Worm (Caenorhabditis elegans) whole organism, L1 larva: Measurements from ENCODE around the gene tomm-70.

Experiments used
- C04F5.9 ChIP-seq: sonication (generic microtip); optimal IDR thresholded peaks from 2 replicates; lab custom pipeline; 2016; ENCODE audit warnings: missing genetic modification characterization, missing compliant biosample characterization
- Y116A8C.19 ChIP-seq: sonication (generic microtip); optimal IDR thresholded peaks from 2 replicates; lab custom pipeline; 2016; ENCODE audit warnings: missing compliant biosample characterization, missing genetic modification characterization, borderline replicate concordance
- aha-1 ChIP-seq: fragments of 150-350 bp; optimal IDR thresholded peaks from 2 replicates; lab custom pipeline; 2014; ENCODE audit warnings: missing biosample characterization, missing genetic modification characterization
- blmp-1 ChIP-seq: fragments of 150-350 bp; optimal IDR thresholded peaks from 2 replicates; lab custom pipeline; 2014; ENCODE audit warnings: missing biosample characterization, missing genetic modification characterization
- ceh-63 ChIP-seq: fragments of 200-800 bp; sonication (Bioruptor generic); optimal IDR thresholded peaks from 2 replicates; lab custom pipeline; 2018; ENCODE audit warnings: mild to moderate bottlenecking, missing genetic modification characterization, missing compliant biosample characterization
- ceh-82 ChIP-seq, 3 experiments: fragments of 150-350 bp in 1 of 3; sonication (generic microtip) in 2 of 3; optimal IDR thresholded peaks; 2 replicates each; lab custom pipeline; 2014 to 2017; ENCODE audit warnings: missing biosample characterization in 3 of 3, missing genetic modification characterization in 3 of 3
- ceh-88 ChIP-seq: fragments of 200-800 bp; sonication (Bioruptor generic); IDR thresholded peaks from 2 replicates; pipeline ENCODE4 v1.3.6; 2022; ENCODE audit warnings: missing genetic modification characterization, missing compliant biosample characterization
- ceh-90 ChIP-seq: sonication (generic microtip); optimal IDR thresholded peaks from 2 replicates; lab custom pipeline; 2016; ENCODE audit warnings: missing genetic modification characterization, missing compliant biosample characterization
- ces-1 ChIP-seq: fragments of 150-350 bp; optimal IDR thresholded peaks from 2 replicates; lab custom pipeline; 2014; ENCODE audit warnings: missing biosample characterization, missing genetic modification reagents, missing genetic modification characterization
- dsc-1 ChIP-seq: sonication (generic microtip); optimal IDR thresholded peaks from 2 replicates; lab custom pipeline; 2016; ENCODE audit warnings: mild to moderate bottlenecking, missing genetic modification characterization, missing compliant biosample characterization
- elt-2 ChIP-seq: sonication (generic microtip); optimal IDR thresholded peaks from 2 replicates; lab custom pipeline; 2016; ENCODE audit warnings: missing genetic modification characterization, mild to moderate bottlenecking, inconsistent platforms, missing compliant biosample characterization, missing genetic modification reagents
- elt-3 ChIP-seq, 6 experiments: fragments of 150-350 bp in 1 of 6; sonication (generic microtip); optimal IDR thresholded peaks; 2 replicates each; lab custom pipeline; 2017 to 2018; ENCODE audit warnings: missing biosample characterization in 6 of 6, missing genetic modification characterization in 6 of 6, inconsistent platforms in 1 of 6
- ets-5 ChIP-seq: fragments of 200-800 bp; sonication (Bioruptor generic); IDR thresholded peaks from 2 replicates; pipeline ENCODE4 v1.3.6; 2022; ENCODE audit warnings: missing genetic modification characterization, missing compliant biosample characterization
- fos-1 ChIP-seq: fragments of 150-350 bp; optimal IDR thresholded peaks from 2 replicates; lab custom pipeline; 2014; ENCODE audit warnings: missing biosample characterization, missing genetic modification characterization
- hlh-17 ChIP-seq: fragments of 200-800 bp; sonication (Bioruptor generic); optimal IDR thresholded peaks from 2 replicates; lab custom pipeline; 2018; ENCODE audit warnings: missing genetic modification characterization, mild to moderate bottlenecking, missing compliant biosample characterization, moderate library complexity, borderline replicate concordance
- hlh-4 ChIP-seq: sonication (generic microtip); optimal IDR thresholded peaks from 2 replicates; lab custom pipeline; 2016; ENCODE audit warnings: mild to moderate bottlenecking, missing genetic modification characterization, missing compliant biosample characterization
- irx-1 ChIP-seq: sonication (generic microtip); optimal IDR thresholded peaks from 2 replicates; lab custom pipeline; 2016; ENCODE audit warnings: missing genetic modification characterization, missing compliant biosample characterization
- lin-13 ChIP-seq: fragments of 150-350 bp; optimal IDR thresholded peaks from 2 replicates; lab custom pipeline; 2014; ENCODE audit warnings: missing biosample characterization, missing genetic modification reagents, missing genetic modification characterization
- mab-9 ChIP-seq: fragments of 200-800 bp; sonication (Bioruptor generic); IDR thresholded peaks from 2 replicates; pipeline ENCODE4 v1.3.6; 2022; ENCODE audit warnings: missing genetic modification reagents, missing genetic modification characterization, missing compliant biosample characterization
- mdl-1 ChIP-seq, 2 experiments: fragments of 150-350 bp; optimal IDR thresholded peaks; 2 replicates each; lab custom pipeline; 2014 to 2017; ENCODE audit warnings: missing biosample characterization in 2 of 2, missing genetic modification characterization in 2 of 2, inconsistent platforms in 1 of 2
- nhr-47 ChIP-seq: sonication (generic microtip); optimal IDR thresholded peaks from 2 replicates; lab custom pipeline; 2016; ENCODE audit warnings: mild to moderate bottlenecking, missing genetic modification characterization, moderate library complexity, missing compliant biosample characterization
- nhr-71 ChIP-seq: sonication (generic microtip); optimal IDR thresholded peaks from 2 replicates; lab custom pipeline; 2016; ENCODE audit warnings: mild to moderate bottlenecking, missing genetic modification characterization, moderate library complexity, missing compliant biosample characterization
- nhr-84 ChIP-seq: sonication (generic microtip); optimal IDR thresholded peaks from 2 replicates; lab custom pipeline; 2017; ENCODE audit warnings: missing biosample characterization, missing genetic modification characterization
- nhr-85 ChIP-seq: sonication (generic microtip); peaks from one replicate; lab custom pipeline; 2016; ENCODE audit warnings: missing genetic modification characterization, inconsistent platforms, missing compliant biosample characterization
- nhr-90 ChIP-seq: sonication (generic microtip); optimal IDR thresholded peaks from 2 replicates; lab custom pipeline; 2016; ENCODE audit warnings: mild to moderate bottlenecking, missing genetic modification characterization, missing compliant biosample characterization; ENCODE audit not compliant: poor library complexity
- pag-3 ChIP-seq: sonication (generic microtip); optimal IDR thresholded peaks from 2 replicates; lab custom pipeline; 2017; ENCODE audit warnings: missing genetic modification characterization, mild to moderate bottlenecking, missing compliant biosample characterization, antibody characterized with exemption, borderline replicate concordance; ENCODE audit not compliant: insufficient read depth
- pax-3 ChIP-seq: fragments of 200-800 bp; sonication (Bioruptor generic); optimal IDR thresholded peaks from 2 replicates; lab custom pipeline; 2018; ENCODE audit warnings: mild to moderate bottlenecking, missing genetic modification characterization, moderate library complexity, missing compliant biosample characterization
- rnt-1 ChIP-seq: sonication (generic microtip); optimal IDR thresholded peaks from 2 replicates; lab custom pipeline; 2016; ENCODE audit warnings: mild to moderate bottlenecking, missing genetic modification characterization, moderate library complexity, missing compliant biosample characterization
- skn-1 ChIP-seq: fragments of 150-350 bp; optimal IDR thresholded peaks from 2 replicates; lab custom pipeline; 2014; ENCODE audit warnings: missing biosample characterization, missing genetic modification characterization
- snpc-4 ChIP-seq: fragments of 150-350 bp; optimal IDR thresholded peaks from 2 replicates; lab custom pipeline; 2014; ENCODE audit warnings: missing biosample characterization, missing genetic modification characterization
- sox-4 ChIP-seq: sonication (generic microtip); optimal IDR thresholded peaks from 2 replicates; lab custom pipeline; 2016; ENCODE audit warnings: missing genetic modification characterization, missing compliant biosample characterization
- sptf-1 ChIP-seq: fragments of 150-350 bp; optimal IDR thresholded peaks from 2 replicates; lab custom pipeline; 2014; ENCODE audit warnings: missing biosample characterization, missing genetic modification characterization
- sup-37 ChIP-seq: fragments of 200-800 bp; sonication (Bioruptor generic); optimal IDR thresholded peaks from 2 replicates; lab custom pipeline; 2018; ENCODE audit warnings: mild to moderate bottlenecking, missing genetic modification characterization, missing compliant biosample characterization
- tbx-2 ChIP-seq: sonication (generic microtip); optimal IDR thresholded peaks from 2 replicates; lab custom pipeline; 2016; ENCODE audit warnings: missing genetic modification characterization, missing compliant biosample characterization
- tlp-1 ChIP-seq: fragments of 150-350 bp; optimal IDR thresholded peaks from 2 replicates; lab custom pipeline; 2014; ENCODE audit warnings: missing biosample characterization, missing genetic modification characterization
- unc-130 ChIP-seq: fragments of 150-350 bp; optimal IDR thresholded peaks from 2 replicates; lab custom pipeline; 2017; ENCODE audit warnings: missing biosample characterization, missing genetic modification characterization, inconsistent platforms
- unc-62 ChIP-seq: fragments of 150-350 bp; optimal IDR thresholded peaks from 2 replicates; lab custom pipeline; 2014; ENCODE audit warnings: missing biosample characterization, missing genetic modification reagents, missing genetic modification characterization
- vab-15 ChIP-seq: sonication (generic microtip); optimal IDR thresholded peaks from 2 replicates; lab custom pipeline; 2017; ENCODE audit warnings: missing genotype, mild to moderate bottlenecking, missing genetic modification characterization, missing compliant biosample characterization
- zip-4 ChIP-seq: fragments of 200-800 bp; sonication (Bioruptor generic); optimal IDR thresholded peaks from 2 replicates; lab custom pipeline; 2018; ENCODE audit warnings: mild to moderate bottlenecking, missing genetic modification characterization, moderate library complexity, missing compliant biosample characterization
- ztf-11 ChIP-seq, 2 experiments: sonication (generic microtip); optimal IDR thresholded peaks; 2 replicates each; lab custom pipeline; 2016 to 2017; ENCODE audit warnings: missing genetic modification characterization in 2 of 2, missing biosample characterization in 1 of 2, missing compliant biosample characterization in 1 of 2

Gene tomm-70

ce11 chrIII:8780473-8780872 lies 25.9 kb upstream of the tomm-70 start (continued):
- TF ChIP-seq fos-1 (tag; lab: Kevin White, UChicago) (peak; percentile 8), sptf-1 (tag; lab: Kevin White, UChicago) (no peak), nhr-71 (tag; lab: Kevin White, UChicago) (peak; percentile 81), sox-4 (no peak), nhr-85 (tag; lab: Kevin White, UChicago) (peak; percentile 97), ceh-82 (tag; optimal IDR thresholded peaks at IDR 0.05; lab: Kevin White, UChicago) (peak in 1 of 3 experiments; percentile 20), lin-13 (GFP tag; lab: Kevin White, UChicago) (no peak), blmp-1 (tag; lab: Kevin White, UChicago) (peak; percentile 81), ceh-63 (no peak), rnt-1 (tag; lab: Kevin White, UChicago) (peak; percentile 28), ets-5 (no peak), elt-3 (tag; optimal IDR thresholded peaks at IDR 0.05; lab: Kevin White, UChicago) (peak in 2 of 6 experiments; percentile 76 to 89), sup-37 (GFP tag; lab: Kevin White, UChicago) (no peak), pag-3 (tag; lab: Kevin White, UChicago) (no peak), mab-9 (no peak), ceh-90 (tag; lab: Kevin White, UChicago) (no peak), Y116A8C.19 (no peak), mdl-1 (tag; optimal IDR thresholded peaks at IDR 0.05; lab: Kevin White, UChicago) (peak in 1 of 2 experiments; percentile 84), unc-62 (no peak), ztf-11 (tag; optimal IDR thresholded peaks at IDR 0.05; lab: Kevin White, UChicago) (no peak)

DNA sequence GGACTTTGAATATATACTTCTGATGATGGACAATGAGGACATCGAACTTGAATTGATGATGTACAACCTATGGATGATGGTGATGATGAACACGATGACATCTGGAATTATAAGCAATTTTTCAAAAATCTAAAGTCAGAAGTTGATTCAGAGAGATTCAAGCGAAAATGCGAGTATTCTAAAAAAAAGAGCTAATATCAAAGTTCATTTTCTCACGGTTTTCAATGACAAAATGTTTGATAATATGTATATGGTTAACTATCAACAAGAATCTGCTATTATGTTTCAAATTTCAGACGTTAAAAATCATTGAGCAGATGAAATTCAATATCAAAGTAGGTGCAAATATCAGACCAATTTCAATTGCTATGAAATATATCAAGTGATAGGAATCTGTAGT lies 25.4 kb upstream of the tomm-70 start, which contains the start of gene K02D10.4:
Gene K02D10.4, minus strand, starts transcription at position 101 of the 400 bp plus-strand sequence.
- TF ChIP-seq zip-4 (GFP tag; lab: Kevin White, UChicago) (no peak), ceh-88 (GFP tag; lab: Robert Waterston, UW) (no peak), tbx-2 (tag; lab: Kevin White, UChicago) (no peak), nhr-85 (tag; lab: Kevin White, UChicago) (no peak), hlh-17 (GFP tag; lab: Kevin White, UChicago) (no peak), snpc-4 (no peak), nhr-47 (tag; lab: Kevin White, UChicago) (no peak), pag-3 (tag; lab: Kevin White, UChicago) (no peak), nhr-90 (tag; lab: Kevin White, UChicago) (no peak), nhr-71 (tag; lab: Kevin White, UChicago) (no peak), hlh-4 (tag; lab: Kevin White, UChicago) (no peak), unc-130 (tag; lab: Kevin White, UChicago) (no peak), elt-2 (tag; lab: Kevin White, UChicago) (no peak), irx-1 (tag; lab: Kevin White, UChicago) (no peak), pax-3 (tag; lab: Kevin White, UChicago) (no peak), nhr-84 (tag; lab: Kevin White, UChicago) (no peak), sptf-1 (tag; lab: Kevin White, UChicago) (no peak), aha-1 (tag; lab: Kevin White, UChicago) (no peak)

DNA sequence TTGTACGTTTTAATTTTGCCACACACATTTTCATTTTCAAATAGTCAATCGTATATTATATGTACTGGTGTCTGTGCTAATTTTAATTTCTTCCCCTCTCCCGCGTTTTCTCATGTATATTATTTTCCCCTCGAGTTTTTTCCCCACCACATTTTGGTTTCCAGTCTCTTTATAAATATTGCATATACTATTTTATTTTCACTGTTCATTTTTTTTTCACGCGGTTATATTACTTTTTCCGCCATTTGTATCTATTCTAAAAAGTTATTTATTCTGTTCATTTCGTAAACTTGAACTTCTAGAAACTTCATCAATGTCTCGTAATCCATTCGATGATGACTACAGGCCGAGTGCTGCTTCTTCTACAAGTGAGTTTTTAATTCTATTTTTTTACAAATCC lies 21.4 kb upstream of the tomm-70 start, which contains the start of gene snap-29:
Gene snap-29, plus strand, starts transcription at position 301 of the 400 bp plus-strand sequence.
- TF ChIP-seq tlp-1 (tag; lab: Kevin White, UChicago) (no peak), dsc-1 (tag; lab: Kevin White, UChicago) (no peak), ces-1 (GFP tag; lab: Kevin White, UChicago) (no peak), skn-1 (no peak), vab-15 (tag; lab: Kevin White, UChicago) (no peak), C04F5.9 (tag; lab: Kevin White, UChicago) (no peak)
